Fruit fly (Drosophila melanogaster): ENCODE measurements around the gene Pdp.

The Pdp gene

dm6 chrX:7734131-7734930 is at the start of gene Pdp, which contains the start of gene Rab39 (continued):
- TF ChIP-seq lilli (GFP tag; optimal IDR thresholded peaks at IDR 0.05) = peak; percentile 89
- TF ChIP-seq CG17385 (GFP tag; optimal IDR thresholded peaks at IDR 0.05) = peak; percentile 71
- no peak for TF ChIP-seq CG6654 (GFP tag; optimal IDR thresholded peaks at IDR 0.05)
- TF ChIP-seq GATAe (GFP tag; conservative IDR thresholded peaks at IDR 0.05) = no peak; the same call in 1 of the 2 replicates
- peak; percentile 65 for TF ChIP-seq CG11085 (GFP tag; IDR thresholded peaks at IDR 0.05)
- TF ChIP-seq CG1602 (GFP tag; optimal IDR thresholded peaks at IDR 0.05) = peak; percentile 74
- TF ChIP-seq hkb (optimal IDR thresholded peaks at IDR 0.05) = no peak
- peak; percentile 84 for TF ChIP-seq hkb (GFP tag; IDR thresholded peaks at IDR 0.05)
- TF ChIP-seq yki (optimal IDR thresholded peaks at IDR 0.05) = no peak
- peak; percentile 41 for TF ChIP-seq CG13624 (GFP tag; optimal IDR thresholded peaks at IDR 0.05)
- TF ChIP-seq CG2120 (GFP tag; optimal IDR thresholded peaks at IDR 0.05) = peak; percentile 87
- peak; percentile 69 for TF ChIP-seq CG30020 (tag; optimal IDR thresholded peaks at IDR 0.05)
- TF ChIP-seq CG15011 (GFP tag; optimal IDR thresholded peaks at IDR 0.05) = no peak
- TF ChIP-seq CG7839 (tag; optimal IDR thresholded peaks at IDR 0.05) = peak; percentile 74
- peak; percentile 15 for TF ChIP-seq zen (tag; optimal IDR thresholded peaks at IDR 0.05)
- TF ChIP-seq NfI (GFP tag; optimal IDR thresholded peaks at IDR 0.05) = peak; percentile 78
- TF ChIP-seq Usf (GFP tag; optimal IDR thresholded peaks at IDR 0.05) = peak; percentile 62
- TF ChIP-seq Doc3 (GFP tag; IDR thresholded peaks at IDR 0.05; ENCODE audit: partially characterized antibody) = peak; percentile 97
- TF ChIP-seq vnd (GFP tag; IDR thresholded peaks at IDR 0.05; ENCODE audit: partially characterized antibody) = peak; percentile 94
- peak; percentile 17 for TF ChIP-seq salm (tag; optimal IDR thresholded peaks at IDR 0.05)
- peak; percentile 63 for TF ChIP-seq ttk (GFP tag; IDR thresholded peaks at IDR 0.05)
- no peak for TF ChIP-seq repo (GFP tag; optimal IDR thresholded peaks at IDR 0.05)
- TF ChIP-seq grn (GFP tag; optimal IDR thresholded peaks at IDR 0.05) = no peak
- TF ChIP-seq chm (GFP tag; IDR thresholded peaks at IDR 0.05) = no peak
- TF ChIP-seq Hr39 (optimal IDR thresholded peaks at IDR 0.05) = no peak
- TF ChIP-seq pros (GFP tag; optimal IDR thresholded peaks at IDR 0.05) = no peak
- TF ChIP-seq lbe (GFP tag; optimal IDR thresholded peaks at IDR 0.05) = peak; percentile 8
- peak; percentile 85 for TF ChIP-seq CG30403 (GFP tag; optimal IDR thresholded peaks at IDR 0.05)
- peak; percentile 81 for TF ChIP-seq lab (GFP tag; optimal IDR thresholded peaks at IDR 0.05)
- TF ChIP-seq Lim3 (GFP tag; IDR thresholded peaks at IDR 0.05) = no peak; the same call in 1 of the 2 replicates
- peak; percentile 18 for TF ChIP-seq CG10431 (GFP tag; optimal IDR thresholded peaks at IDR 0.05)
- peak; percentile 32 for TF ChIP-seq CrebB (tag; optimal IDR thresholded peaks at IDR 0.05)
- TF ChIP-seq CG6175 (GFP tag; IDR thresholded peaks at IDR 0.05) = 0 out of 3 replicates have a peak, but pooled peaks have one; percentile 57
- TF ChIP-seq CG11560 (tag; IDR thresholded peaks at IDR 0.05) = peak; percentile 95
- no peak for TF ChIP-seq kni (GFP tag; optimal IDR thresholded peaks at IDR 0.05)
- peak; percentile 77 for TF ChIP-seq al (GFP tag; IDR thresholded peaks at IDR 0.05)
- TF ChIP-seq exex (tag; optimal IDR thresholded peaks at IDR 0.05) = no peak
- TF ChIP-seq CG8388 (GFP tag; optimal IDR thresholded peaks at IDR 0.05) = peak; percentile 84
- peak; percentile 85 for TF ChIP-seq sob (GFP tag; IDR thresholded peaks at IDR 0.05)
- peak; percentile 88 for TF ChIP-seq HLH4C (GFP tag; IDR thresholded peaks at IDR 0.05; ENCODE audit: partially characterized antibody)
- TF ChIP-seq MBD-R2 (GFP tag; IDR thresholded peaks at IDR 0.05) = peak; percentile 68
- TF ChIP-seq org-1 (GFP tag; optimal IDR thresholded peaks at IDR 0.05) = peak; percentile 31
- peak; percentile 47 for TF ChIP-seq kay (GFP tag; optimal IDR thresholded peaks at IDR 0.05)
- TF ChIP-seq CG3163 (GFP tag; optimal IDR thresholded peaks at IDR 0.05) = no peak
- peak; percentile 78 for TF ChIP-seq zfh2 (GFP tag; optimal IDR thresholded peaks at IDR 0.05)
- peak; percentile 17 for TF ChIP-seq Atf-2 (GFP tag; optimal IDR thresholded peaks at IDR 0.05)
- TF ChIP-seq Ptx1 (GFP tag; IDR thresholded peaks at IDR 0.05) = peak; percentile 84; the same call in 1 of the 2 replicates
- TF ChIP-seq YL-1 (GFP tag; optimal IDR thresholded peaks at IDR 0.05) = peak; percentile 51
- no peak for TF ChIP-seq TFAM (GFP tag; optimal IDR thresholded peaks at IDR 0.05)
- TF ChIP-seq gt (GFP tag; IDR thresholded peaks at IDR 0.05) = peak; percentile 70
- no peak for TF ChIP-seq maf-S (GFP tag; optimal IDR thresholded peaks at IDR 0.05)
